Worm (Caenorhabditis elegans): ENCODE results near the gene lex-1.
A peak's percentile ranks its signal among the peaks of the same experiment; 100 is the strongest.

The lex-1 gene

ce11 chrIV:12126740-12127472 is 47.6 kb downstream of the lex-1 start:
- TF ChIP-seq unc-42 (tag; optimal IDR thresholded peaks at IDR 0.05) (peak; percentile 71), hlh-30 (tag; optimal IDR thresholded peaks at IDR 0.05; ENCODE audit: insufficient read depth) (no peak)

ce11 chrIV:12127838-12128237 is 48.6 kb downstream of the lex-1 start:
- TF ChIP-seq tbx-7 (tag; optimal IDR thresholded peaks at IDR 0.05): no peak
- TF ChIP-seq unc-55 (GFP tag; optimal IDR thresholded peaks at IDR 0.05): no peak
- TF ChIP-seq syd-9 (tag; optimal IDR thresholded peaks at IDR 0.05): no peak
- no peak for TF ChIP-seq ceh-2 (tag; optimal IDR thresholded peaks at IDR 0.05)
- TF ChIP-seq pat-9 (tag; optimal IDR thresholded peaks at IDR 0.05): no peak
- peak; percentile 10 for TF ChIP-seq nfya-1 (tag; optimal IDR thresholded peaks at IDR 0.05)
- TF ChIP-seq unc-86 (tag; optimal IDR thresholded peaks at IDR 0.05): no peak

- no peak for TF ChIP-seq zip-5 (tag; optimal IDR thresholded peaks at IDR 0.05)
- no peak for TF ChIP-seq ceh-19 (GFP tag; optimal IDR thresholded peaks at IDR 0.05)
- no peak for TF ChIP-seq eyg-1 (tag; optimal IDR thresholded peaks at IDR 0.05)
- no peak for TF ChIP-seq C08G9.2 (tag; optimal IDR thresholded peaks at IDR 0.05)
- no peak for TF ChIP-seq sdc-2 (tag; optimal IDR thresholded peaks at IDR 0.05)
- no peak for TF ChIP-seq ref-2 (tag; optimal IDR thresholded peaks at IDR 0.05)
- no peak for TF ChIP-seq elt-4 (tag; optimal IDR thresholded peaks at IDR 0.05)
- no peak for TF ChIP-seq sox-4 (tag; optimal IDR thresholded peaks at IDR 0.05)
Measured at ce11 chrIV:12128708-12129107, 49.4 kb downstream of the lex-1 start.

ce11 chrIV:12129204-12129603 is 49.9 kb downstream of the lex-1 start, which contains the start of gene lin-24:
Gene lin-24, plus strand, starts transcription at chrIV:12129504.
- TF ChIP-seq sdc-2 (tag; optimal IDR thresholded peaks at IDR 0.05): no peak
- TF ChIP-seq ttx-3 (tag; optimal IDR thresholded peaks at IDR 0.05): no peak
- no peak for TF ChIP-seq syd-9 (tag; optimal IDR thresholded peaks at IDR 0.05)
- no peak for TF ChIP-seq mec-3 (tag; optimal IDR thresholded peaks at IDR 0.05; ENCODE audit: borderline replicate concordance)
- TF ChIP-seq pha-4 (tag; optimal IDR thresholded peaks at IDR 0.05): no peak
- no peak for TF ChIP-seq lin-11 (tag; optimal IDR thresholded peaks at IDR 0.05)
- TF ChIP-seq zip-5 (tag; optimal IDR thresholded peaks at IDR 0.05): no peak
- TF ChIP-seq npax-4 (tag; optimal IDR thresholded peaks at IDR 0.05): no peak
- TF ChIP-seq unc-3 (GFP tag; conservative IDR thresholded peaks at IDR 0.05): no peak
- TF ChIP-seq unc-3 (tag; optimal IDR thresholded peaks at IDR 0.05): no peak
- no peak for TF ChIP-seq nhr-232 (tag; optimal IDR thresholded peaks at IDR 0.05)
- no peak for TF ChIP-seq rnt-1 (tag; optimal IDR thresholded peaks at IDR 0.05)
- TF ChIP-seq sox-2 (GFP tag; IDR thresholded peaks at IDR 0.05): no peak
- TF ChIP-seq madf-2 (tag; optimal IDR thresholded peaks at IDR 0.05): no peak
- TF ChIP-seq fkh-10 (GFP tag; optimal IDR thresholded peaks at IDR 0.05): no peak
- TF ChIP-seq odd-2 (tag; optimal IDR thresholded peaks at IDR 0.05): no peak
- no peak for TF ChIP-seq K02D7.2 (tag; optimal IDR thresholded peaks at IDR 0.05)
- no peak for TF ChIP-seq ceh-30 (tag; optimal IDR thresholded peaks at IDR 0.05)

- no peak for TF ChIP-seq madf-2 (tag; optimal IDR thresholded peaks at IDR 0.05)
- no peak for TF ChIP-seq hlh-30 (tag; optimal IDR thresholded peaks at IDR 0.05; ENCODE audit: insufficient read depth)
- no peak for TF ChIP-seq elt-2 (tag; optimal IDR thresholded peaks at IDR 0.05)
- no peak for TF ChIP-seq nhr-11 (tag; optimal IDR thresholded peaks at IDR 0.05)
- no peak for TF ChIP-seq T23F11.4 (GFP tag; optimal IDR thresholded peaks at IDR 0.05)
- no peak for TF ChIP-seq ceh-34 (tag; optimal IDR thresholded peaks at IDR 0.05)
- no peak for TF ChIP-seq npax-4 (tag; optimal IDR thresholded peaks at IDR 0.05)
- TF ChIP-seq pag-3 (tag; optimal IDR thresholded peaks at IDR 0.05; ENCODE audit: borderline replicate concordance): no peak
- TF ChIP-seq nfya-1 (tag; optimal IDR thresholded peaks at IDR 0.05): no peak
Measured at ce11 chrIV:12131308-12132072, 52.2 kb downstream of the lex-1 start.

Data from whole organism, late embryonic.